Fruit fly (Drosophila melanogaster) whole organism, embryonic: Measurements from ENCODE around the gene CG34290.

ENCODE experiments used
- ATbp ChIP-seq: fragments of 200-800 bp; sonication (Bioruptor generic); optimal IDR thresholded peaks from 2 replicates; lab custom pipeline; 2017; ENCODE audit warnings: missing biosample characterization, mild to moderate bottlenecking, missing genetic modification characterization, missing genetic modification reagents
- BtbVII ChIP-seq: fragments of 200-800 bp; sonication (Bioruptor generic); optimal IDR thresholded peaks from 3 replicates; lab custom pipeline; 2017; ENCODE audit warnings: missing biosample characterization, mild to moderate bottlenecking, missing genetic modification characterization
- CG10462 ChIP-seq: fragments of 200-800 bp; sonication (Bioruptor generic); optimal IDR thresholded peaks from 2 replicates; lab custom pipeline; 2016; ENCODE audit warnings: missing biosample characterization, missing genetic modification characterization
- CG10959 ChIP-seq: fragments of 200-800 bp; sonication (Bioruptor generic); IDR thresholded peaks from 2 replicates; pipeline ENCODE4 v1.3.6; 2022; ENCODE audit warnings: missing biosample characterization, missing genetic modification characterization
- CG12155 ChIP-seq: fragments of 200-800 bp; sonication (Bioruptor generic); optimal IDR thresholded peaks from 3 replicates; lab custom pipeline; 2016; ENCODE audit warnings: missing biosample characterization, missing genetic modification characterization
- CG12659 ChIP-seq: fragments of 200-800 bp; sonication (Bioruptor generic); optimal IDR thresholded peaks from 3 replicates; lab custom pipeline; 2017; ENCODE audit warnings: mild to moderate bottlenecking, missing biosample characterization, missing genetic modification reagents, missing genetic modification characterization
- CG13287 ChIP-seq: fragments of 200-800 bp; sonication (Bioruptor generic); IDR thresholded peaks from 2 replicates; pipeline ENCODE4 v1.3.6; 2022; ENCODE audit warnings: missing biosample characterization, missing genetic modification characterization; ENCODE audit not compliant: partially characterized antibody
- CG15073 ChIP-seq: fragments of 200-800 bp; sonication (Bioruptor generic); optimal IDR thresholded peaks from 2 replicates; lab custom pipeline; 2016; ENCODE audit warnings: missing biosample characterization, missing genetic modification characterization
- CG15696 ChIP-seq: fragments of 200-800 bp; sonication (Bioruptor generic); optimal IDR thresholded peaks from 2 replicates; lab custom pipeline; 2019; ENCODE audit warnings: missing biosample characterization, mild to moderate bottlenecking, missing genetic modification characterization, moderate library complexity
- CG1602 ChIP-seq: fragments of 200-800 bp; sonication (Bioruptor generic); optimal IDR thresholded peaks from 3 replicates; lab custom pipeline; 2016; ENCODE audit warnings: missing biosample characterization, missing genetic modification characterization
- CG16779 ChIP-seq: fragments of 200-800 bp; sonication (Bioruptor generic); IDR thresholded peaks from 2 replicates; pipeline ENCODE4 v1.3.6; 2022; ENCODE audit warnings: missing biosample characterization, missing genetic modification characterization
- CG30431 ChIP-seq: fragments of 200-800 bp; sonication (Bioruptor generic); optimal IDR thresholded peaks from 2 replicates; lab custom pipeline; 2017; ENCODE audit warnings: missing biosample characterization, missing genetic modification characterization
- CG3065 ChIP-seq: fragments of 200-800 bp; sonication (Bioruptor generic); optimal IDR thresholded peaks from 2 replicates; lab custom pipeline; 2016; ENCODE audit warnings: missing biosample characterization, missing genetic modification characterization
- CG4424 ChIP-seq: fragments of 200-800 bp; sonication (Bioruptor generic); optimal IDR thresholded peaks from 3 replicates; lab custom pipeline; 2016; ENCODE audit warnings: missing biosample characterization, missing genetic modification characterization
- CG7963 ChIP-seq: fragments of 200-800 bp; sonication (Bioruptor generic); IDR thresholded peaks from 3 replicates; pipeline ENCODE4 v1.3.6; 2022; ENCODE audit warnings: missing biosample characterization, missing genetic modification characterization; ENCODE audit not compliant: partially characterized antibody
- CG7987 ChIP-seq: fragments of 200-800 bp; sonication (Bioruptor generic); optimal IDR thresholded peaks from 2 replicates; lab custom pipeline; 2018; ENCODE audit warnings: missing biosample characterization, mild to moderate bottlenecking, missing genetic modification characterization, moderate library complexity
- CG8281 ChIP-seq: fragments of 200-800 bp; sonication (Bioruptor generic); optimal IDR thresholded peaks from 2 replicates; lab custom pipeline; 2018; ENCODE audit warnings: missing biosample characterization, mild to moderate bottlenecking, missing genetic modification characterization, moderate library complexity
- ERR ChIP-seq: fragments of 200-800 bp; sonication (Bioruptor generic); optimal IDR thresholded peaks from 2 replicates; lab custom pipeline; 2016; ENCODE audit warnings: missing biosample characterization, missing genetic modification characterization
- HHEX ChIP-seq: fragments of 200-800 bp; sonication (Bioruptor generic); optimal IDR thresholded peaks from 3 replicates; lab custom pipeline; 2017; ENCODE audit warnings: missing biosample characterization, mild to moderate bottlenecking, missing genetic modification characterization, missing genetic modification reagents
- HLH54F ChIP-seq: fragments of 200-800 bp; sonication (Bioruptor generic); optimal IDR thresholded peaks from 3 replicates; lab custom pipeline; 2016; ENCODE audit warnings: missing biosample characterization, missing genetic modification characterization
- Hmx ChIP-seq: fragments of 200-800 bp; sonication (Bioruptor generic); optimal IDR thresholded peaks from 2 replicates; lab custom pipeline; 2016; ENCODE audit warnings: missing biosample characterization, missing genetic modification characterization
- Hr51 ChIP-seq, 2 experiments: fragments of 200-800 bp; sonication (Bioruptor generic); optimal IDR thresholded peaks; 2 replicates in 1 of 2; 3 replicates in 1 of 2; lab custom pipeline; 2016 to 2018; ENCODE audit warnings: missing biosample characterization in 2 of 2, missing genetic modification characterization in 2 of 2, mild to moderate bottlenecking in 1 of 2, moderate library complexity in 1 of 2
- Med ChIP-seq: fragments of 200-800 bp; sonication (Bioruptor generic); peaks from one replicate; lab custom pipeline; 2016; ENCODE audit warnings: missing biosample characterization, missing genetic modification characterization, mild to moderate bottlenecking, inconsistent platforms, moderate library complexity
- Meics ChIP-seq: fragments of 200-800 bp; sonication (Bioruptor generic); optimal IDR thresholded peaks from 2 replicates; lab custom pipeline; 2017; ENCODE audit warnings: missing biosample characterization, mild to moderate bottlenecking, missing genetic modification characterization
- NC2β ChIP-seq: fragments of 200-800 bp; sonication (Bioruptor generic); optimal IDR thresholded peaks from 2 replicates; lab custom pipeline; 2016; ENCODE audit warnings: missing biosample characterization, missing genetic modification characterization
- Nf-YB ChIP-seq: fragments of 200-800 bp; sonication (Bioruptor generic); optimal IDR thresholded peaks from 3 replicates; lab custom pipeline; 2019; ENCODE audit warnings: missing biosample characterization, mild to moderate bottlenecking, missing genetic modification characterization, moderate library complexity
- Rx ChIP-seq: fragments of 200-800 bp; sonication (Bioruptor generic); IDR thresholded peaks from 2 replicates; pipeline ENCODE4 v1.3.6; 2022; ENCODE audit warnings: missing biosample characterization, missing genetic modification characterization
- Sox100B ChIP-seq: fragments of 200-800 bp; sonication (Bioruptor generic); optimal IDR thresholded peaks from 3 replicates; lab custom pipeline; 2018; ENCODE audit warnings: missing biosample characterization, mild to moderate bottlenecking, missing genetic modification characterization
- Tbp ChIP-seq: fragments of >200 bp; optimal IDR thresholded peaks from 2 replicates; lab custom pipeline; 2018; ENCODE audit warnings: missing biosample characterization, missing genetic modification characterization
- Usf ChIP-seq: fragments of 200-800 bp; sonication (Bioruptor generic); optimal IDR thresholded peaks from 2 replicates; lab custom pipeline; 2017; ENCODE audit warnings: missing genotype, missing biosample characterization, missing genetic modification characterization
- ac ChIP-seq: fragments of 200-800 bp; sonication (Bioruptor generic); optimal IDR thresholded peaks from 3 replicates; lab custom pipeline; 2017; ENCODE audit warnings: missing biosample characterization, mild to moderate bottlenecking, missing genetic modification characterization
- chn ChIP-seq: fragments of 200-800 bp; sonication (Bioruptor generic); optimal IDR thresholded peaks from 2 replicates; lab custom pipeline; 2016; ENCODE audit warnings: missing biosample characterization, missing genetic modification characterization
- fd96Cb ChIP-seq: fragments of 200-800 bp; sonication (Bioruptor generic); optimal IDR thresholded peaks from 2 replicates; lab custom pipeline; 2018; ENCODE audit warnings: missing biosample characterization, mild to moderate bottlenecking, missing genetic modification characterization, moderate library complexity
- fu2 ChIP-seq: fragments of 200-800 bp; sonication (Bioruptor generic); optimal IDR thresholded peaks from 2 replicates; lab custom pipeline; 2016; ENCODE audit warnings: missing biosample characterization, missing genetic modification characterization
- gfzf ChIP-seq: fragments of 200-800 bp; sonication (Bioruptor generic); optimal IDR thresholded peaks from 2 replicates; lab custom pipeline; 2016; ENCODE audit warnings: missing biosample characterization, mild to moderate bottlenecking, missing genetic modification characterization, moderate library complexity
- grn ChIP-seq: fragments of 200-800 bp; sonication (Bioruptor generic); optimal IDR thresholded peaks from 3 replicates; lab custom pipeline; 2017; ENCODE audit warnings: missing biosample characterization, missing genetic modification characterization
- gsb-n ChIP-seq: fragments of 200-800 bp; sonication (Bioruptor generic); optimal IDR thresholded peaks from 3 replicates; lab custom pipeline; 2018; ENCODE audit warnings: missing biosample characterization, mild to moderate bottlenecking, missing genetic modification characterization
- her ChIP-seq: fragments of 200-800 bp; sonication (Bioruptor generic); optimal IDR thresholded peaks from 2 replicates; lab custom pipeline; 2016; ENCODE audit warnings: missing biosample characterization, missing genetic modification characterization
- hkb ChIP-seq, 2 experiments: fragments of 200-800 bp in 1 of 2; fragments of >200 bp in 1 of 2; sonication (Bioruptor generic) in 1 of 2; IDR thresholded peaks in 1 of 2; optimal IDR thresholded peaks in 1 of 2; 2 replicates each; pipeline versions ENCODE4 v1.3.6 to Lab custom; 2017 to 2022; ENCODE audit warnings: missing biosample characterization in 1 of 2, missing genetic modification characterization in 1 of 2
- luna ChIP-seq: fragments of 200-800 bp; sonication (Bioruptor generic); optimal IDR thresholded peaks from 2 replicates; lab custom pipeline; 2016; ENCODE audit warnings: missing biosample characterization, missing genetic modification characterization
- maf-S ChIP-seq: fragments of 200-800 bp; sonication (Bioruptor generic); optimal IDR thresholded peaks from 2 replicates; lab custom pipeline; 2016; ENCODE audit warnings: missing biosample characterization, missing genetic modification characterization
- nerfin-1 ChIP-seq: fragments of 200-800 bp; sonication (Bioruptor generic); optimal IDR thresholded peaks from 3 replicates; lab custom pipeline; 2019; ENCODE audit warnings: missing biosample characterization, mild to moderate bottlenecking, missing genetic modification characterization, moderate library complexity
- peb ChIP-seq: fragments of 200-800 bp; sonication (Bioruptor generic); IDR thresholded peaks from 2 replicates; pipeline ENCODE4 v1.3.6; 2022; ENCODE audit warnings: missing biosample characterization, missing genetic modification characterization
- pnt ChIP-seq: fragments of 200-800 bp; sonication (Bioruptor generic); optimal IDR thresholded peaks from 3 replicates; lab custom pipeline; 2016; ENCODE audit warnings: missing biosample characterization, missing genetic modification characterization
- sc ChIP-seq, 3 experiments: fragments of >200 bp in 2 of 3; fragments of 200-800 bp in 1 of 3; sonication (Bioruptor generic) in 1 of 3; optimal IDR thresholded peaks; 2 replicates in 2 of 3; 3 replicates in 1 of 3; lab custom pipeline; 2017; ENCODE audit warnings: mild to moderate bottlenecking in 1 of 3, missing biosample characterization in 1 of 3, missing genetic modification characterization in 1 of 3, missing genetic modification reagents in 1 of 3
- scrt ChIP-seq: fragments of 200-800 bp; sonication (Bioruptor generic); optimal IDR thresholded peaks from 2 replicates; lab custom pipeline; 2018; ENCODE audit warnings: missing biosample characterization, mild to moderate bottlenecking, missing genetic modification characterization, moderate library complexity
- slbo ChIP-seq: fragments of 200-800 bp; sonication (Bioruptor generic); IDR thresholded peaks from 2 replicates; pipeline ENCODE4 v1.3.6; 2022; ENCODE audit warnings: missing biosample characterization, missing genetic modification characterization
- tll ChIP-seq, 2 experiments: fragments of 200-800 bp in 1 of 2; fragments of >200 bp in 1 of 2; sonication (Bioruptor generic) in 1 of 2; optimal IDR thresholded peaks; 2 replicates each; lab custom pipeline; 2017 to 2019; ENCODE audit warnings: missing biosample characterization in 2 of 2, missing genetic modification characterization in 2 of 2, mild to moderate bottlenecking in 1 of 2, moderate library complexity in 1 of 2
- vfl ChIP-seq: fragments of 200-800 bp; sonication (Bioruptor generic); optimal IDR thresholded peaks from 2 replicates; lab custom pipeline; 2016; ENCODE audit warnings: missing biosample characterization, missing genetic modification characterization
- zfh2 ChIP-seq: fragments of 200-800 bp; sonication (Bioruptor generic); optimal IDR thresholded peaks from 2 replicates; lab custom pipeline; 2016; ENCODE audit warnings: missing biosample characterization, missing genetic modification characterization

CG34290 gene

dm6 chr3R:24271071-24271470, 18.5 kb downstream of the CG34290 start, which contains the start of gene jar (continued):
- TF ChIP-seq gfzf (GFP tag; lab: Kevin White, UChicago): peak; percentile 65
- no peak for TF ChIP-seq luna
- TF ChIP-seq pnt (GFP tag; lab: Kevin White, UChicago): no peak
- TF ChIP-seq CG30431 (GFP tag; lab: Kevin White, UChicago): no peak
- no peak for TF ChIP-seq peb
- TF ChIP-seq zfh2 (GFP tag; lab: Kevin White, UChicago): no peak
- no peak for TF ChIP-seq vfl
- peak; percentile 66 for TF ChIP-seq CG12659
- TF ChIP-seq Hr51 (GFP tag; optimal IDR thresholded peaks at IDR 0.05; lab: Kevin White, UChicago): no peak
- TF ChIP-seq Sox100B: no peak
- no peak for TF ChIP-seq CG15073 (GFP tag; lab: Kevin White, UChicago)
- no peak for TF ChIP-seq CG1602
- TF ChIP-seq CG4424 (GFP tag; lab: Kevin White, UChicago): no peak
- peak; percentile 45 for TF ChIP-seq BtbVII (GFP tag; lab: Kevin White, UChicago)
- peak; percentile 18 for TF ChIP-seq Meics (GFP tag; lab: Kevin White, UChicago)
- TF ChIP-seq fu2 (GFP tag; lab: Kevin White, UChicago): peak; percentile 19
- TF ChIP-seq Nf-YB: peak; percentile 22
- peak; percentile 95 for TF ChIP-seq CG13287 (GFP tag; lab: Robert Waterston, UW)
- TF ChIP-seq CG7987: peak; percentile 71
- no peak for TF ChIP-seq HLH54F
- peak; percentile 6 for TF ChIP-seq ERR (GFP tag; lab: Kevin White, UChicago)
- TF ChIP-seq Rx (GFP tag; lab: Robert Waterston, UW): no peak
- TF ChIP-seq Hmx (GFP tag; lab: Kevin White, UChicago): no peak
- TF ChIP-seq Med: peak; percentile 87
- TF ChIP-seq CG12155 (GFP tag; lab: Kevin White, UChicago): no peak
- peak in 1 of 2 experiments; percentile 7 for TF ChIP-seq tll (GFP tag; optimal IDR thresholded peaks at IDR 0.05; lab: Kevin White, UChicago)
- TF ChIP-seq sc (optimal IDR thresholded peaks at IDR 0.05; lab: Kevin White, UChicago): no peak
- TF ChIP-seq sc (GFP tag; optimal IDR thresholded peaks at IDR 0.05; lab: Kevin White, UChicago): no peak
- no peak for TF ChIP-seq CG8281 (tag; lab: Kevin White, UChicago)
- peak; percentile 47 for TF ChIP-seq gsb-n (tag; lab: Kevin White, UChicago)
- peak; percentile 12 for TF ChIP-seq her (GFP tag; lab: Kevin White, UChicago)
- no peak for TF ChIP-seq Tbp (GFP tag; lab: Kevin White, UChicago)
- no peak for TF ChIP-seq CG10959
- no peak for TF ChIP-seq CG10462
- no peak for TF ChIP-seq fd96Cb
- no peak for TF ChIP-seq ac (GFP tag; lab: Kevin White, UChicago)
- TF ChIP-seq CG7963 (GFP tag; lab: Robert Waterston, UW): peak; percentile 46; the same call in 1 of the 3 replicates
- TF ChIP-seq NC2β (GFP tag; lab: Kevin White, UChicago): peak; percentile 32
- TF ChIP-seq HHEX (GFP tag; lab: Kevin White, UChicago): peak; percentile 28
- no peak for TF ChIP-seq slbo (GFP tag; lab: Robert Waterston, UW)
- peak; percentile 21 for TF ChIP-seq chn
- TF ChIP-seq maf-S (GFP tag; lab: Kevin White, UChicago): no peak
- TF ChIP-seq ATbp (GFP tag; lab: Kevin White, UChicago): peak; percentile 21
- peak; percentile 50 for TF ChIP-seq nerfin-1 (tag; lab: Kevin White, UChicago)
- peak; percentile 22 for TF ChIP-seq scrt (GFP tag; lab: Kevin White, UChicago)
- TF ChIP-seq CG16779 (GFP tag; lab: Robert Waterston, UW): no peak
- TF ChIP-seq grn (GFP tag; lab: Kevin White, UChicago): peak; percentile 71
- TF ChIP-seq CG15696 (tag; lab: Kevin White, UChicago): no peak
- TF ChIP-seq hkb (optimal IDR thresholded peaks at IDR 0.05; lab: Kevin White, UChicago): no peak
- peak; percentile 39; the same call in 1 of the 2 replicates for TF ChIP-seq hkb (GFP tag; IDR thresholded peaks at IDR 0.05; lab: Robert Waterston, UW)
- TF ChIP-seq Usf (GFP tag; lab: Kevin White, UChicago): no peak
- TF ChIP-seq CG3065 (GFP tag; lab: Kevin White, UChicago): no peak
